Worm (Caenorhabditis elegans): ENCODE data around the gene col-88.

Gene col-88

DNA sequence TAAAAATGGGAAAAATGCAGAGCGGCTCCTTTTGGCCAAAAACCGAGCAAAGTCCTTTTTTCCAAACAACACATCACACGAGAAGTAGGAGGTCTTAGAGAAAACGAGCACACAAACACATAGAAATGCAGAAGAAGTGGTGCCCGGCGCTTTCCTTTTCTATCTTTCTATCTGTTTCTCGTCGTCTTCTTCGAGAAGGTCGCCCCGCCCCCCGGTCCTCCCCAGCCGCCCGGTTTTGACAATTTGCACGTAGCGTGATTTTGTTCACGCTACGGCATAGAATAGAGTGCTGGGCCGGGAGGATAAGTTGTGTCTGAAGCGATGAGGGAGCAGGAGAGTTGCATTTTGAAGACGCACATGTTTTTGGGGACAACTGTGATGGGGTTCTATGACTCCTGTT, 26.2 kb downstream of the col-88 start (continued):
- TF ChIP-seq lin-39 (tag; optimal IDR thresholded peaks at IDR 0.05) (no peak), zip-11 (GFP tag; IDR thresholded peaks at IDR 0.05) (no peak), lsy-2 (tag; optimal IDR thresholded peaks at IDR 0.05) (peak in 1 of 2 experiments; percentile 56), spr-1 (tag; optimal IDR thresholded peaks at IDR 0.05) (no peak), T26A8.4 (GFP tag; IDR thresholded peaks at IDR 0.05) (no peak), daf-12 (tag; optimal IDR thresholded peaks at IDR 0.05) (no peak), ceh-62 (tag; optimal IDR thresholded peaks at IDR 0.05) (no peak), nhr-48 (tag; optimal IDR thresholded peaks at IDR 0.05) (no peak), nhr-11 (tag; optimal IDR thresholded peaks at IDR 0.05) (no peak), ZK546.5 (tag; optimal IDR thresholded peaks at IDR 0.05) (no peak), daf-8 (GFP tag; IDR thresholded peaks at IDR 0.05) (no peak), nhr-10 (tag; optimal IDR thresholded peaks at IDR 0.05) (no peak), ZK337.2 (GFP tag; IDR thresholded peaks at IDR 0.05) (no peak), cey-2 (tag; optimal IDR thresholded peaks at IDR 0.05; ENCODE audit: borderline replicate concordance, insufficient read depth) (no peak), egl-27 (tag; optimal IDR thresholded peaks at IDR 0.05) (no peak), ceh-20 (GFP tag; IDR thresholded peaks at IDR 0.05) (peak; percentile 46; the same call in 1 of the 2 replicates), nhr-6 (tag; optimal IDR thresholded peaks at IDR 0.05) (no peak), duxl-1 (tag; optimal IDR thresholded peaks at IDR 0.05; ENCODE audit: poor library complexity) (no peak), set-16 (GFP tag; IDR thresholded peaks at IDR 0.05) (peak; percentile 54; the same call in 1 of the 2 replicates), dve-1 (tag; optimal IDR thresholded peaks at IDR 0.05; ENCODE audit: insufficient read depth) (no peak), skn-1 (tag; optimal IDR thresholded peaks at IDR 0.05) (no peak), ceh-32 (tag; optimal IDR thresholded peaks at IDR 0.05; ENCODE audit: poor library complexity) (no peak), mep-1 (tag; optimal IDR thresholded peaks at IDR 0.05) (peak; percentile 74), lin-38 (GFP tag; IDR thresholded peaks at IDR 0.05) (no peak), mdl-1 (tag; optimal IDR thresholded peaks at IDR 0.05) (peak in 1 of 2 experiments; percentile 59), ceh-28 (tag; optimal IDR thresholded peaks at IDR 0.05) (no peak), jun-1 (tag; optimal IDR thresholded peaks at IDR 0.05) (no peak), ceh-44 (GFP tag; IDR thresholded peaks at IDR 0.05) (no peak), dmd-9 (GFP tag; IDR thresholded peaks at IDR 0.05) (no peak), hlh-30 (tag; optimal IDR thresholded peaks at IDR 0.05; ENCODE audit: insufficient read depth) (peak; percentile 35), nhr-41 (GFP tag; IDR thresholded peaks at IDR 0.05) (no peak), nhr-76 (tag; optimal IDR thresholded peaks at IDR 0.05) (no peak), ztf-11 (tag; optimal IDR thresholded peaks at IDR 0.05) (no peak), nhr-28 (tag; optimal IDR thresholded peaks at IDR 0.05) (peak; percentile 23), mxl-3 (GFP tag; optimal IDR thresholded peaks at IDR 0.05) (peak; percentile 32)

ce11 chrIII:69652-70051, 28.8 kb downstream of the col-88 start, which contains the start of gene spt-4:
spt-4 (minus strand) TSS chrIII:69752.
- TF ChIP-seq Y75B8A.6 (GFP tag; IDR thresholded peaks at IDR 0.05) (no peak), aha-1 (tag) (no peak), duxl-1 (tag; optimal IDR thresholded peaks at IDR 0.05; ENCODE audit: poor library complexity) (no peak), rbr-2 (tag; optimal IDR thresholded peaks at IDR 0.05) (no peak), ceh-82 (tag; optimal IDR thresholded peaks at IDR 0.05) (no peak), zfp-2 (tag; optimal IDR thresholded peaks at IDR 0.05) (no peak), egl-43 (GFP tag; IDR thresholded peaks at IDR 0.05) (no peak), php-3 (GFP tag; IDR thresholded peaks at IDR 0.05) (no peak), dmd-9 (GFP tag; IDR thresholded peaks at IDR 0.05) (no peak), mes-2 (tag; optimal IDR thresholded peaks at IDR 0.05; ENCODE audit: poor library complexity, severe bottlenecking) (no peak), Y48G9A.11 (GFP tag; IDR thresholded peaks at IDR 0.05) (no peak), zip-2 (tag; optimal IDR thresholded peaks at IDR 0.05) (no peak), nhr-77 (tag; optimal IDR thresholded peaks at IDR 0.05) (no peak), set-16 (GFP tag; IDR thresholded peaks at IDR 0.05) (no peak), ceh-28 (tag; optimal IDR thresholded peaks at IDR 0.05) (no peak), snpc-1.2 (GFP tag; IDR thresholded peaks at IDR 0.05) (no peak), lin-13 (GFP tag; optimal IDR thresholded peaks at IDR 0.05) (no peak), mep-1 (tag; optimal IDR thresholded peaks at IDR 0.05) (no peak), nhr-48 (tag; optimal IDR thresholded peaks at IDR 0.05) (no peak)

Data from whole organism, L4 larva.